Fruit fly (Drosophila melanogaster): ENCODE data around the gene CG32204.

CG32204 gene

dm6 chr3L:18890283-18891175 is 55.3 kb downstream of the CG32204 start, which contains the start of gene CG3961 (continued):
- TF ChIP-seq CG4854 (GFP tag; optimal IDR thresholded peaks at IDR 0.05) (peak; percentile 84), tna (GFP tag; IDR thresholded peaks at IDR 0.05; ENCODE audit: partially characterized antibody) (no peak), Chrac-16 (GFP tag; optimal IDR thresholded peaks at IDR 0.05) (peak; percentile 96)

DNA sequence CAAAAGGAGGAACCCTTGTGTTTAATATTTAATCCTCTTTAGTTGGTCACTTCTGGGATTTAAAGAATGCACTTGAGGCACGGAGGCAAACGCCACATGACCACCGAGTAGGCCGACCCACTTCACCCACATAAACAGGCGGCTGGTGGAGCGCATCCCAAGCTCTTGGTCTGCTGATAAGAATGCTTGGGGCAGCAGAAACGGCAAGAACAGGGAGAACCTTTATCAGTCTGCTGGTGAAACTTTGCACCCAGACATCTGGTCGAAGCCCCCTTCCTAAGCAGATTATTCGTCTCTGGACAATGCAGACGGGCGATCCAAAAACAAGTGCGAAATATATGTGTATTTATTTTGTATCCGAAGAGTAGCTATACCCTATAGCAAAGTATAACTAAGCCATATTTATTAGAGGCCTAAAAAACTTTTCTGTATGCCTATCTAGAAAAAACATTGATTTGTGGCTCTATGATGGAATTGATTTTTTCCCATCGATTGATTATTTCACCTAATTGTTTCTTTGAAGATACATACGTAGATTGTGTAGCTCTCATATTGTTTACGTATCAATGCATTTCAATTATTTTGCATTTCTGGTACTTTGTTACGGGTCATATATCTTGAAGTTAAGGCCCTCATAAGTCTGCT is 56.5 kb downstream of the CG32204 start:
- TF ChIP-seq CG11456 (GFP tag; IDR thresholded peaks at IDR 0.05) (no peak), sim (GFP tag; IDR thresholded peaks at IDR 0.05) (no peak), CG17829 (tag; optimal IDR thresholded peaks at IDR 0.05) (no peak), scrt (GFP tag; optimal IDR thresholded peaks at IDR 0.05) (no peak), Ets65A (GFP tag) (peak; percentile 76), CG1832 (GFP tag; optimal IDR thresholded peaks at IDR 0.05) (no peak), CG6854 (GFP tag; optimal IDR thresholded peaks at IDR 0.05) (no peak), CG13894 (tag; optimal IDR thresholded peaks at IDR 0.05) (no peak), toy (GFP tag; IDR thresholded peaks at IDR 0.05) (no peak), CG4282 (GFP tag; optimal IDR thresholded peaks at IDR 0.05) (no peak), pho (GFP tag; optimal IDR thresholded peaks at IDR 0.05) (no peak), D19A (tag; optimal IDR thresholded peaks at IDR 0.05) (peak; percentile 64), sob (GFP tag; IDR thresholded peaks at IDR 0.05) (0 out of 2 replicates have a peak, but pooled peaks have one; percentile 5), org-1 (GFP tag; optimal IDR thresholded peaks at IDR 0.05) (no peak), ash1 (GFP tag; optimal IDR thresholded peaks at IDR 0.05) (no peak), fd96Cb (tag; optimal IDR thresholded peaks at IDR 0.05) (no peak), Rfx (GFP tag; IDR thresholded peaks at IDR 0.05) (no peak), CG10462 (GFP tag; optimal IDR thresholded peaks at IDR 0.05) (no peak), NC2α (GFP tag; optimal IDR thresholded peaks at IDR 0.05) (no peak), nom (GFP tag; optimal IDR thresholded peaks at IDR 0.05) (peak; percentile 89), dpn (GFP tag; optimal IDR thresholded peaks at IDR 0.05) (no peak), bab2 (GFP tag; optimal IDR thresholded peaks at IDR 0.05) (no peak), Dref (GFP tag; IDR thresholded peaks at IDR 0.05) (no peak), Med (GFP tag) (peak; percentile 78), bsh (GFP tag; optimal IDR thresholded peaks at IDR 0.05) (peak in 1 of 2 experiments; percentile 44)

- TF ChIP-seq Usf (GFP tag; optimal IDR thresholded peaks at IDR 0.05) (no peak), org-1 (GFP tag; optimal IDR thresholded peaks at IDR 0.05) (peak; percentile 58), CG9932 (GFP tag; IDR thresholded peaks at IDR 0.05) (no peak), HLH3B (GFP tag; IDR thresholded peaks at IDR 0.05) (no peak), D19A (tag; optimal IDR thresholded peaks at IDR 0.05) (peak; percentile 12), CG17802 (tag; optimal IDR thresholded peaks at IDR 0.05) (no peak), CG4328 (GFP tag; optimal IDR thresholded peaks at IDR 0.05) (peak; percentile 93)
These were observed 64.2 kb downstream of the CG32204 start for dm6 chr3L:18881613-18882012.

DNA sequence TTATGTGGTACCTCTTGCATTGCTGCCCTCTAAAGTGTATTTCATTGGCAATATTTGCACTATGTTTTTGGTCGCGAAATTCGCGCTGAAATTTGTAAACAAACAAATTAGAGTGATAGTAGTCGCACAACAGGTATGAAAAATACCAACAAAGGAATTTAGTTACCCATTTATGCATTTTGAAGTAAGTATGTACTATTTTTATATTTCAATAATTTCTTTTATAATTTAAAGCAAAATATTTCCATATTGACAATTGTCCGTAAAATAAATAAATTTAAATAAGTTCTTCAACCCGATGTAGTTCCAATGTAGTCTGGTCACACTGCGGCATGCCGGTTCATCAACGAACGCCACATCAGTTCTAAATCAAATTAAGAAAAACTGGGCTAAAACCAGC is 73.4 kb downstream of the CG32204 start, which contains the start of the genes Rad9 and Uggt:
Gene Rad9, minus strand, starts transcription at position 114 of the 400 bp plus-strand sequence.
Gene Uggt, plus strand, starts transcription at position 308 of the 400 bp plus-strand sequence.
- TF ChIP-seq CG10654 (GFP tag; optimal IDR thresholded peaks at IDR 0.05) = peak; percentile 26
- TF ChIP-seq CG15696 (tag; optimal IDR thresholded peaks at IDR 0.05) = peak; percentile 39
- no peak for TF ChIP-seq gro (GFP tag; optimal IDR thresholded peaks at IDR 0.05)
- peak; percentile 35 for TF ChIP-seq CG30403 (GFP tag; optimal IDR thresholded peaks at IDR 0.05)
- peak; percentile 7 for TF ChIP-seq Hr3 (GFP tag; optimal IDR thresholded peaks at IDR 0.05)
- TF ChIP-seq psq (GFP tag; optimal IDR thresholded peaks at IDR 0.05) = no peak
- TF ChIP-seq CG11695 (GFP tag; IDR thresholded peaks at IDR 0.05) = 0 out of 3 replicates have a peak, but pooled peaks have one; percentile 7
- peak; percentile 59 for TF ChIP-seq CG4617 (GFP tag; optimal IDR thresholded peaks at IDR 0.05; ENCODE audit: borderline replicate concordance)
- peak; percentile 53 for TF ChIP-seq CG17829 (tag; optimal IDR thresholded peaks at IDR 0.05)
- peak; percentile 48 for TF ChIP-seq HmgZ (tag; optimal IDR thresholded peaks at IDR 0.05)
- TF ChIP-seq trem (tag; optimal IDR thresholded peaks at IDR 0.05) = peak; percentile 69
- 0 out of 2 replicates have a peak, but pooled peaks have one; percentile 16 for TF ChIP-seq Rfx (GFP tag; IDR thresholded peaks at IDR 0.05)
- TF ChIP-seq CG18599 (GFP tag; optimal IDR thresholded peaks at IDR 0.05) = peak; percentile 45

Measured in whole organism, embryonic.